Worm (Caenorhabditis elegans): ENCODE data around the gene F28A12.10.

The F28A12.10 gene

ce11 chrV:8610633-8611404, 26.7 kb downstream of the F28A12.10 start, which contains the start of gene fip-4:
Gene fip-4, minus strand, starts transcription at chrV:8611268.
- TF ChIP-seq dao-5 (tag; optimal IDR thresholded peaks at IDR 0.05) (no peak), W03F9.2 (tag; optimal IDR thresholded peaks at IDR 0.05) (no peak), him-1 (tag; optimal IDR thresholded peaks at IDR 0.05) (no peak)

- no peak for TF ChIP-seq dao-5 (tag; optimal IDR thresholded peaks at IDR 0.05)
- no peak for TF ChIP-seq W03F9.2 (tag; optimal IDR thresholded peaks at IDR 0.05)
- TF ChIP-seq him-1 (tag; optimal IDR thresholded peaks at IDR 0.05) = no peak
Measured at ce11 chrV:8609776-8610529, 27.6 kb downstream of the F28A12.10 start.

- no peak for TF ChIP-seq him-1 (tag; optimal IDR thresholded peaks at IDR 0.05)
- TF ChIP-seq dao-5 (tag; optimal IDR thresholded peaks at IDR 0.05) = no peak
- no peak for TF ChIP-seq W03F9.2 (tag; optimal IDR thresholded peaks at IDR 0.05)
Measured at ce11 chrV:8608483-8608882, 29.1 kb downstream of the F28A12.10 start.

ce11 chrV:8607353-8607850, 30.2 kb downstream of the F28A12.10 start, which contains the start of gene smk-1:
Gene smk-1, plus strand, starts transcription at chrV:8607800.
- TF ChIP-seq him-1 (tag; optimal IDR thresholded peaks at IDR 0.05) (no peak), dao-5 (tag; optimal IDR thresholded peaks at IDR 0.05) (no peak), W03F9.2 (tag; optimal IDR thresholded peaks at IDR 0.05) (no peak)

- TF ChIP-seq him-1 (tag; optimal IDR thresholded peaks at IDR 0.05) (peak; percentile 81), dao-5 (tag; optimal IDR thresholded peaks at IDR 0.05) (no peak), W03F9.2 (tag; optimal IDR thresholded peaks at IDR 0.05) (peak; percentile 94)
Measured at ce11 chrV:8606099-8606696, 31.4 kb downstream of the F28A12.10 start, which contains the start of gene vps-60. Gene vps-60, minus strand, starts transcription at chrV:8606128.

- TF ChIP-seq W03F9.2 (tag; optimal IDR thresholded peaks at IDR 0.05) (no peak), dao-5 (tag; optimal IDR thresholded peaks at IDR 0.05) (no peak), him-1 (tag; optimal IDR thresholded peaks at IDR 0.05) (no peak)
Measured at ce11 chrV:8603272-8603671, 34.3 kb downstream of the F28A12.10 start, which contains the start of gene F41E6.5. Gene F41E6.5, plus strand, starts transcription at chrV:8603480.

ce11 chrV:8602638-8603037, 34.9 kb downstream of the F28A12.10 start, which contains the start of gene F41E6.15:
Gene F41E6.15, minus strand, starts transcription at chrV:8602738.
- TF ChIP-seq W03F9.2 (tag; optimal IDR thresholded peaks at IDR 0.05) (no peak), him-1 (tag; optimal IDR thresholded peaks at IDR 0.05) (no peak), dao-5 (tag; optimal IDR thresholded peaks at IDR 0.05) (no peak)

ce11 chrV:8601420-8601819, 36.1 kb downstream of the F28A12.10 start, which contains the start of gene F41E6.8:
Gene F41E6.8, minus strand, starts transcription at chrV:8601520.
- no peak for TF ChIP-seq him-1 (tag; optimal IDR thresholded peaks at IDR 0.05)
- no peak for TF ChIP-seq W03F9.2 (tag; optimal IDR thresholded peaks at IDR 0.05)
- no peak for TF ChIP-seq dao-5 (tag; optimal IDR thresholded peaks at IDR 0.05)

- TF ChIP-seq W03F9.2 (tag; optimal IDR thresholded peaks at IDR 0.05) (no peak), him-1 (tag; optimal IDR thresholded peaks at IDR 0.05) (no peak), dao-5 (tag; optimal IDR thresholded peaks at IDR 0.05) (no peak)
Measured at ce11 chrV:8599957-8600356, 37.6 kb downstream of the F28A12.10 start.

- TF ChIP-seq him-1 (tag; optimal IDR thresholded peaks at IDR 0.05) = no peak
- no peak for TF ChIP-seq dao-5 (tag; optimal IDR thresholded peaks at IDR 0.05)
- no peak for TF ChIP-seq W03F9.2 (tag; optimal IDR thresholded peaks at IDR 0.05)
Measured at ce11 chrV:8599192-8599591, 38.4 kb downstream of the F28A12.10 start, which contains the start of gene F41E6.7. Gene F41E6.7, minus strand, starts transcription at chrV:8599292.

ce11 chrV:8594105-8594964, 43.2 kb downstream of the F28A12.10 start, which contains the start of gene tag-196:
Gene tag-196, plus strand, starts transcription at chrV:8594914.
- no peak for TF ChIP-seq him-1 (tag; optimal IDR thresholded peaks at IDR 0.05)
- TF ChIP-seq dao-5 (tag; optimal IDR thresholded peaks at IDR 0.05) = no peak
- no peak for TF ChIP-seq W03F9.2 (tag; optimal IDR thresholded peaks at IDR 0.05)

ce11 chrV:8592691-8593307, 44.8 kb downstream of the F28A12.10 start:
- TF ChIP-seq him-1 (tag; optimal IDR thresholded peaks at IDR 0.05) (no peak), dao-5 (tag; optimal IDR thresholded peaks at IDR 0.05) (no peak), W03F9.2 (tag; optimal IDR thresholded peaks at IDR 0.05) (no peak)

All from whole organism, L4/young adult.